Worm (Caenorhabditis elegans): ENCODE data around the gene T18D3.1.

Gene T18D3.1

DNA sequence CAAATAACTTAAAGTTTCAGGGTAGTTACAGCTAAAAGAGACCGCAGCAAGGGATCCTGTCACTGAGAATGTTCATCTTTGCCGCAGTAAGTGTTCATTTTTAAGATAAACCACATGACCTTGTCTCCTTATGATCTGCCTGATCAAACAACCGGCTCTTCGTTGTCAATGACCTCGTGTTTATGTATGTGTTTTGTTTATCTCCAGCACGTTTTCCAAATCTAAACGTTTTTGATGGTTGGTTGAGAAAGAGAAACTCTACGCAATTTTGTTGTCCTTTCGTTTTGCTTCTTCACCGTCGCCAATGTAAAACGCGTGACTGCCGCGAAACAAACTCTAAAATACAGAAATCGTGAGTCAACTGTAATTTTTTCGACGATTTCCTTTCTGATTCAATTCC is 20.5 kb upstream of the T18D3.1 start, which contains the start of gene tsct-1:
tsct-1 (plus strand) TSS at position 12 of the 400 bp plus-strand sequence.
- TF ChIP-seq nhr-232 (tag; optimal IDR thresholded peaks at IDR 0.05), result no peak
- TF ChIP-seq unc-3 (GFP tag; conservative IDR thresholded peaks at IDR 0.05), result no peak
- no peak for TF ChIP-seq unc-3 (tag; optimal IDR thresholded peaks at IDR 0.05)
- TF ChIP-seq pha-2 (tag; optimal IDR thresholded peaks at IDR 0.05), result no peak
- TF ChIP-seq unc-55 (GFP tag; optimal IDR thresholded peaks at IDR 0.05), result no peak
- no peak for TF ChIP-seq nfya-1 (tag; optimal IDR thresholded peaks at IDR 0.05)
- TF ChIP-seq sox-4 (tag; optimal IDR thresholded peaks at IDR 0.05), result no peak
- TF ChIP-seq pat-9 (tag; optimal IDR thresholded peaks at IDR 0.05), result no peak
- no peak for TF ChIP-seq unc-86 (tag; optimal IDR thresholded peaks at IDR 0.05)
- no peak for TF ChIP-seq tbx-7 (tag; optimal IDR thresholded peaks at IDR 0.05)
- no peak for TF ChIP-seq dve-1 (tag; optimal IDR thresholded peaks at IDR 0.05)
- no peak for TF ChIP-seq elt-4 (tag; optimal IDR thresholded peaks at IDR 0.05)
- TF ChIP-seq sox-2 (GFP tag; IDR thresholded peaks at IDR 0.05), result no peak
- TF ChIP-seq ahr-1 (tag; optimal IDR thresholded peaks at IDR 0.05), result no peak

DNA sequence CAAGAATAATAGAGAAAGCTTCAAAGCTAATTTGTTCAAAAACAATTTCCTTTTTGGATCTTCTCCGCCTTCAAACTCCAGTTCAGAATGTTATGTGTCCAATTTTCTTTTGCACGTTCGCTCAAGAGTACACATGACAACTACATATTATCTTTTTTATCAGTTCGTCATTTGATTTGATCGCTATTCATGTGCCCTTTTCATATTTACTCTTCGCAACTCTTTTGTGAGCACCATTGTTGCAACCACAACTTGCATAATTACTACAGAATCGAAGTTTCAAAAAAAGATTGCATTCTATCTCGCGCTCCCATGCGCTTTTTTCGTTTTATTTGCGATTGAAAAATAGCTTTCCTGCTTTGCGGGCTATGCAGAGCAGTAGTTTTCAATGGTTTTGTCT is 19.3 kb upstream of the T18D3.1 start:
- TF ChIP-seq sox-2 (GFP tag; IDR thresholded peaks at IDR 0.05), result no peak
- no peak for TF ChIP-seq ceh-14 (tag; optimal IDR thresholded peaks at IDR 0.05)
- no peak for TF ChIP-seq pat-9 (tag; optimal IDR thresholded peaks at IDR 0.05)
- no peak for TF ChIP-seq fax-1 (tag; optimal IDR thresholded peaks at IDR 0.05)
- TF ChIP-seq mec-3 (tag; optimal IDR thresholded peaks at IDR 0.05; ENCODE audit: borderline replicate concordance), result no peak

DNA sequence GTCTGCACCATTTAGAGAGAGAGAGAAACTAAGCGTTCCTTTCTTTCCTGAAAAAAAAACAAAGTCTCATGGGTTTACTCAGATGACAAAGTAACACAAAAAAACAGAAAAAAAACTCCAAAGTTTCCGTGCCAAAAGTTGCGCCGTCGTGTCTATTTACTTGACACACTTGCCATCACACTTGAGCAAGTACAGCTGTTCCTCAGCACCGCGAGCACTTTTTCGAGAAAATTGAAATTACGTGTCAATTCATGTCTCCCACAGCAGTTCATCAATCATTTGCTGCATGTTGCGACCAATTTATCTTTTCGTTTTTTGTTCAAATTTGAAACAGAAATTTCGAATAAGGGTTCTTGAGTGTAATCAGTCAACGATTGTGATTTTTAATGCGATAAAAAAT is 18.1 kb upstream of the T18D3.1 start:
- TF ChIP-seq unc-55 (GFP tag; optimal IDR thresholded peaks at IDR 0.05) (no peak), pha-2 (tag; optimal IDR thresholded peaks at IDR 0.05) (no peak), odd-2 (tag; optimal IDR thresholded peaks at IDR 0.05) (no peak), ztf-16 (tag; optimal IDR thresholded peaks at IDR 0.05) (no peak), ets-4 (tag; optimal IDR thresholded peaks at IDR 0.05) (no peak), ama-1 (optimal IDR thresholded peaks at IDR 0.05) (no peak), lim-6 (tag; optimal IDR thresholded peaks at IDR 0.05) (no peak), ceh-24 (tag; optimal IDR thresholded peaks at IDR 0.05) (no peak), elt-2 (tag; optimal IDR thresholded peaks at IDR 0.05) (no peak), tbx-7 (tag; optimal IDR thresholded peaks at IDR 0.05) (no peak)

DNA sequence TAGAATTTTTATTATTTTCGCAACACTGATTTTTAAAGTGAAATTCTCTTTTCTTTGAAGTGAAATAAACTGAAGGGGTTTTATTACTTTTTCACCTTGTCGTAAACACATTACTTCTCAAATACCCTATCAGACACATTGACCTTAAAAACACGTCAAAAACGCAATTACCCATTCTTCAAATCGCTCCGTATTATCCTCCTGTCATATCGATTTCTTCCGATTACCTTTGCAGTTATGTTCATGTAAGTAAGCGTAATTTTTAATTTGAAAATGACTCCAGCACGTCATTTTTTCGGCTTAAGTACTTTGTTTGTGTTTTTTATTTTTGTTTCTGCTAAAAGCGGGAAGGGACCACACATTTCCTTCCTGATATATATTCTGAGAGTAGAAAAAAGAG is 16.3 kb upstream of the T18D3.1 start:
- no peak for TF ChIP-seq hlh-13 (GFP tag; optimal IDR thresholded peaks at IDR 0.05)
- TF ChIP-seq ama-1 (optimal IDR thresholded peaks at IDR 0.05), result no peak
- no peak for TF ChIP-seq ztf-16 (tag; optimal IDR thresholded peaks at IDR 0.05)

DNA sequence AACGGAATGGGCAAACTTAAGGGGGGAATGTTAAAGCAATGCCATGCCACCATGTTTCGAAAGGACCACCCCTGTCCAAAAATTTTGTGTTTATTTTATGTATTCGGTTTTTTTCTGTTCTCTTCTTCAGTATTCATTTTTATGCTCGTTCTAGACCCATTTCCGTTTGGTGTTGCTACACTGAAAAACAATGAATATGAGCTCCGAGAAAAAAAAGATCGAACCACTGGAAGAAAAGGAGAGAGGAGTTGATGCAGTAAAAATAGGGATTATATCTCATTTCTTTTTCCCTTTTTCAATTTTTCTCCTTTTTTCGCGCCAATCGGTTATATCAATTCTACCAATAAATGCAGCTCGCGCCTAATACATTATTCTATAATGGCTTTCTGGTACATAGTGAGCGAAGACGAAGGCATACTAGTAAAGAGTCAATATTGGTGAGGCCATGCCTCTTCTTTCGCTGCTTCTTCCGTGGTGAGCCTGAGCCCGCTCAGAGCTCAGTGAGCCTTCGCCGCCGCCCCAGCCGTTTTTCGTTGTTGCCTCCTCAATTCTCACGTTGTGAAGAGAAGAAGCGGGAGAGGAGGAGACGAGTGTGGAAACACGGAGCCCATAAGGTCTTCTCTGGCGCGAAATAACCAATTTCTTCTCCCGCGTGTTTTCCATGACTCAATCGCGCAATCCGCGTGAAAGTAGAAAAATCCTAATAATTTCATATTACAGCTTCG is 14.4 kb upstream of the T18D3.1 start:
- no peak for TF ChIP-seq pha-4 (tag; optimal IDR thresholded peaks at IDR 0.05)
- no peak for TF ChIP-seq pqm-1 (tag; optimal IDR thresholded peaks at IDR 0.05)
- TF ChIP-seq pros-1 (tag; optimal IDR thresholded peaks at IDR 0.05), result no peak
- peak; percentile 8 for TF ChIP-seq unc-42 (tag; optimal IDR thresholded peaks at IDR 0.05)
- no peak for TF ChIP-seq lim-6 (tag; optimal IDR thresholded peaks at IDR 0.05)
- no peak for TF ChIP-seq ceh-30 (tag; optimal IDR thresholded peaks at IDR 0.05)

DNA sequence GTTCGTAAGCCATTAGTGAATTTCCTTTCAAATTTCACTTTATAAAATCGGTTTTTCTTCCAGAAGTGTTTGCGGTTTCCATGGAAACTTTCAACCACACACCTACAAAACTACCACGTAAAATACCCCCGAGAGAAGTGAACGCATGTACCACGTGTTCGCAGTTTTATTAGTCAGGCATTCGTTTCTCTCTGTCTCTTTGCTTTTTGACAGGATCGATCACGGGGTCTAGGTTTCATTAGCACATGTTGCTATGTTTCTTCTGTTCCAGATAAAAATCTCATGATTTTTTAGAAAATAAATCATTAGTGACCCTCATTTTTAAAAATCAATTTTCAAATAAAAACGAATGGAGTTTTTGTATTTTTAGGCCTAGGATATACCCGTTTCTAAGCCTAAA is 10.1 kb upstream of the T18D3.1 start:
- TF ChIP-seq hlh-30 (tag; optimal IDR thresholded peaks at IDR 0.05; ENCODE audit: insufficient read depth) (peak; percentile 13), pag-3 (tag; optimal IDR thresholded peaks at IDR 0.05; ENCODE audit: borderline replicate concordance) (no peak), ceh-48 (tag; optimal IDR thresholded peaks at IDR 0.05) (no peak)

Data from whole organism, late embryonic.